Fruit fly (Drosophila melanogaster) whole organism, embryonic: ENCODE measurements around the gene CG16749.

Experiments
- Ada2b ChIP-seq: fragments of 200-800 bp; sonication (Bioruptor generic); IDR thresholded peaks from 2 replicates; pipeline ENCODE4 v1.3.6; 2022; ENCODE audit warnings: missing biosample characterization, missing genetic modification characterization
- CG10274 ChIP-seq: fragments of 200-800 bp; sonication (Bioruptor generic); optimal IDR thresholded peaks from 3 replicates; lab custom pipeline; 2017; ENCODE audit warnings: missing biosample characterization, mild to moderate bottlenecking, missing genetic modification characterization
- CG1602 ChIP-seq: fragments of 200-800 bp; sonication (Bioruptor generic); optimal IDR thresholded peaks from 3 replicates; lab custom pipeline; 2016; ENCODE audit warnings: missing biosample characterization, missing genetic modification characterization
- CG1603 ChIP-seq: fragments of 200-800 bp; sonication (Bioruptor generic); optimal IDR thresholded peaks from 2 replicates; lab custom pipeline; 2019; ENCODE audit warnings: missing biosample characterization, mild to moderate bottlenecking, missing genetic modification characterization, moderate library complexity
- CG16813 ChIP-seq: fragments of 200-800 bp; sonication (Bioruptor generic); IDR thresholded peaks from 3 replicates; pipeline ENCODE4 v1.3.6; 2022; ENCODE audit warnings: missing biosample characterization, missing genetic modification characterization; ENCODE audit not compliant: partially characterized antibody
- CG17186 ChIP-seq: fragments of 200-800 bp; sonication (Bioruptor generic); optimal IDR thresholded peaks from 3 replicates; lab custom pipeline; 2017; ENCODE audit warnings: missing biosample characterization, missing genetic modification reagents, missing genetic modification characterization
- CG17612 ChIP-seq: fragments of 200-800 bp; sonication (Bioruptor generic); IDR thresholded peaks from 2 replicates; pipeline ENCODE4 v1.3.6; 2022; ENCODE audit warnings: missing biosample characterization, missing genetic modification characterization
- CG2678 ChIP-seq: fragments of 200-800 bp; sonication (Bioruptor generic); optimal IDR thresholded peaks from 3 replicates; lab custom pipeline; 2019; ENCODE audit warnings: missing biosample characterization, mild to moderate bottlenecking, missing genetic modification characterization, moderate library complexity
- CG30403 ChIP-seq: fragments of 200-800 bp; sonication (Bioruptor generic); optimal IDR thresholded peaks from 3 replicates; lab custom pipeline; 2016; ENCODE audit warnings: missing biosample characterization, missing genetic modification characterization
- CG4328 ChIP-seq: fragments of 200-800 bp; sonication (Bioruptor generic); optimal IDR thresholded peaks from 3 replicates; lab custom pipeline; 2017; ENCODE audit warnings: missing biosample characterization, missing genetic modification reagents, missing genetic modification characterization
- CG4617 ChIP-seq: fragments of 200-800 bp; sonication (Bioruptor generic); optimal IDR thresholded peaks from 3 replicates; lab custom pipeline; 2016; ENCODE audit warnings: missing biosample characterization, missing genetic modification characterization, borderline replicate concordance
- CG4707 ChIP-seq: fragments of 200-800 bp; sonication (Bioruptor generic); optimal IDR thresholded peaks from 2 replicates; lab custom pipeline; 2018; ENCODE audit warnings: missing biosample characterization, mild to moderate bottlenecking, missing genetic modification characterization, moderate library complexity
- CG8944 ChIP-seq: fragments of 200-800 bp; sonication (Bioruptor generic); optimal IDR thresholded peaks from 3 replicates; lab custom pipeline; 2016; ENCODE audit warnings: missing biosample characterization, missing genetic modification characterization
- CG9797 ChIP-seq: fragments of 200-800 bp; sonication (Bioruptor generic); optimal IDR thresholded peaks from 3 replicates; lab custom pipeline; 2018; ENCODE audit warnings: missing biosample characterization, mild to moderate bottlenecking, missing genetic modification characterization
- Camta ChIP-seq: fragments of 200-800 bp; sonication (Bioruptor generic); optimal IDR thresholded peaks from 2 replicates; lab custom pipeline; 2016; ENCODE audit warnings: missing biosample characterization, missing genetic modification characterization
- CoRest ChIP-seq: fragments of 200-800 bp; sonication (Bioruptor generic); optimal IDR thresholded peaks from 3 replicates; lab custom pipeline; 2018; ENCODE audit warnings: missing biosample characterization, mild to moderate bottlenecking, missing genetic modification characterization, moderate library complexity
- Elba2 ChIP-seq: fragments of 200-800 bp; sonication (Bioruptor generic); optimal IDR thresholded peaks from 3 replicates; lab custom pipeline; 2016; ENCODE audit warnings: missing biosample characterization, missing genetic modification characterization
- Ets65A ChIP-seq: fragments of 200-800 bp; sonication (Bioruptor generic); peaks from one replicate; lab custom pipeline; 2016; ENCODE audit warnings: missing biosample characterization, missing genetic modification characterization
- Fer2 ChIP-seq: fragments of 200-800 bp; sonication (Bioruptor generic); optimal IDR thresholded peaks from 2 replicates; lab custom pipeline; 2018; ENCODE audit warnings: missing biosample characterization, mild to moderate bottlenecking, missing genetic modification characterization, moderate library complexity
- HLH54F ChIP-seq: fragments of 200-800 bp; sonication (Bioruptor generic); optimal IDR thresholded peaks from 3 replicates; lab custom pipeline; 2016; ENCODE audit warnings: missing biosample characterization, missing genetic modification characterization
- Neu2 ChIP-seq: fragments of 200-800 bp; sonication (Bioruptor generic); optimal IDR thresholded peaks from 3 replicates; lab custom pipeline; 2016; ENCODE audit warnings: missing biosample characterization, missing genetic modification characterization, borderline replicate concordance
- Optix ChIP-seq: fragments of 200-800 bp; sonication (Bioruptor generic); IDR thresholded peaks from 3 replicates; pipeline ENCODE4 v1.3.6; 2022; ENCODE audit warnings: missing biosample characterization, missing genetic modification characterization
- Rx ChIP-seq: fragments of 200-800 bp; sonication (Bioruptor generic); IDR thresholded peaks from 2 replicates; pipeline ENCODE4 v1.3.6; 2022; ENCODE audit warnings: missing biosample characterization, missing genetic modification characterization
- Vsx1 ChIP-seq: fragments of 200-800 bp; sonication (Bioruptor generic); optimal IDR thresholded peaks from 2 replicates; lab custom pipeline; 2017; ENCODE audit warnings: missing biosample characterization, mild to moderate bottlenecking, missing genetic modification characterization, missing genetic modification reagents
- ab ChIP-seq: fragments of 200-800 bp; sonication (Bioruptor generic); optimal IDR thresholded peaks from 2 replicates; lab custom pipeline; 2016; ENCODE audit warnings: missing biosample characterization, missing genetic modification characterization
- abd-A ChIP-seq: fragments of 200-800 bp; sonication (Bioruptor generic); optimal IDR thresholded peaks from 3 replicates; lab custom pipeline; 2019; ENCODE audit warnings: missing biosample characterization, mild to moderate bottlenecking, missing genetic modification characterization, moderate library complexity
- ara ChIP-seq: fragments of 200-800 bp; sonication (Bioruptor generic); IDR thresholded peaks from 2 replicates; pipeline ENCODE4 v1.3.6; 2022; ENCODE audit warnings: missing biosample characterization, missing genetic modification characterization
- bab2 ChIP-seq: fragments of 200-800 bp; sonication (Bioruptor generic); optimal IDR thresholded peaks from 2 replicates; lab custom pipeline; 2016; ENCODE audit warnings: missing biosample characterization, missing genetic modification characterization
- bigmax ChIP-seq: fragments of 200-800 bp; sonication (Bioruptor generic); optimal IDR thresholded peaks from 2 replicates; lab custom pipeline; 2018; ENCODE audit warnings: missing biosample characterization, mild to moderate bottlenecking, missing genetic modification characterization
- cas ChIP-seq: fragments of 200-800 bp; sonication (Bioruptor generic); IDR thresholded peaks from 2 replicates; pipeline ENCODE4 v1.3.6; 2022; ENCODE audit warnings: missing biosample characterization, missing genetic modification characterization
- croc ChIP-seq: fragments of 200-800 bp; sonication (Bioruptor generic); conservative IDR thresholded peaks from 3 replicates; pipeline ENCODE4 v1.3.6; 2022; ENCODE audit warnings: missing biosample characterization, missing genetic modification characterization
- disco-r ChIP-seq: fragments of 200-800 bp; sonication (Bioruptor generic); optimal IDR thresholded peaks from 2 replicates; lab custom pipeline; 2016; ENCODE audit warnings: missing biosample characterization, missing genetic modification characterization
- fru ChIP-seq: fragments of >200 bp; optimal IDR thresholded peaks from 2 replicates; lab custom pipeline; 2017
- ftz-f1 ChIP-seq: fragments of 200-800 bp; sonication (Bioruptor generic); optimal IDR thresholded peaks from 2 replicates; lab custom pipeline; 2016; ENCODE audit warnings: missing biosample characterization, missing genetic modification characterization
- grau ChIP-seq: fragments of 200-800 bp; optimal IDR thresholded peaks from 3 replicates; lab custom pipeline; 2019; ENCODE audit warnings: missing biosample characterization, mild to moderate bottlenecking, missing genetic modification characterization, moderate library complexity
- h ChIP-seq: fragments of >200 bp; optimal IDR thresholded peaks from 2 replicates; lab custom pipeline; 2017
- hbn ChIP-seq: fragments of 200-800 bp; sonication (Bioruptor generic); IDR thresholded peaks from 2 replicates; pipeline ENCODE4 v1.3.6; 2022; ENCODE audit warnings: missing biosample characterization, missing genetic modification characterization; ENCODE audit not compliant: partially characterized antibody
- ind ChIP-seq: fragments of 200-800 bp; sonication (Bioruptor generic); optimal IDR thresholded peaks from 3 replicates; lab custom pipeline; 2016; ENCODE audit warnings: missing biosample characterization, missing genetic modification characterization
- inv ChIP-seq: fragments of 200-800 bp; sonication (Bioruptor generic); IDR thresholded peaks from 2 replicates; pipeline ENCODE4 v1.3.6; 2022; ENCODE audit warnings: missing biosample characterization, missing genetic modification characterization; ENCODE audit not compliant: partially characterized antibody
- lov ChIP-seq, 2 experiments: fragments of 200-800 bp in 1 of 2; fragments of >200 bp in 1 of 2; sonication (Bioruptor generic) in 1 of 2; IDR thresholded peaks in 1 of 2; optimal IDR thresholded peaks in 1 of 2; 2 replicates in 1 of 2; 3 replicates in 1 of 2; pipeline versions ENCODE4 v1.3.6 to Lab custom; 2017 to 2022; ENCODE audit warnings: missing biosample characterization in 1 of 2, missing genetic modification characterization in 1 of 2
- maf-S ChIP-seq: fragments of 200-800 bp; sonication (Bioruptor generic); optimal IDR thresholded peaks from 2 replicates; lab custom pipeline; 2016; ENCODE audit warnings: missing biosample characterization, missing genetic modification characterization
- nom ChIP-seq: fragments of 200-800 bp; sonication (Bioruptor generic); optimal IDR thresholded peaks from 2 replicates; lab custom pipeline; 2017; ENCODE audit warnings: missing biosample characterization, missing genetic modification characterization, mild to moderate bottlenecking, moderate library complexity, missing genetic modification reagents
- pb ChIP-seq: fragments of 200-800 bp; sonication (Bioruptor generic); optimal IDR thresholded peaks from 3 replicates; lab custom pipeline; 2016; ENCODE audit warnings: missing biosample characterization, missing genetic modification characterization
- prd ChIP-seq, 3 experiments: fragments of >200 bp in 2 of 3; fragments of 200-800 bp in 1 of 3; sonication (Bioruptor generic) in 1 of 3; optimal IDR thresholded peaks in 2 of 3; IDR thresholded peaks in 1 of 3; 2 replicates in 2 of 3; 3 replicates in 1 of 3; pipeline versions ENCODE4 v1.3.6 to Lab custom; 2017 to 2022; ENCODE audit warnings: missing biosample characterization in 1 of 3, missing genetic modification characterization in 1 of 3
- sqz ChIP-seq: fragments of 200-800 bp; sonication (Bioruptor generic); optimal IDR thresholded peaks from 3 replicates; lab custom pipeline; 2018; ENCODE audit warnings: missing biosample characterization, mild to moderate bottlenecking, missing genetic modification characterization
- sug ChIP-seq: fragments of 200-800 bp; optimal IDR thresholded peaks from 2 replicates; lab custom pipeline; 2019; ENCODE audit warnings: missing biosample characterization, mild to moderate bottlenecking, missing genetic modification characterization, moderate library complexity
- tup ChIP-seq: fragments of 200-800 bp; sonication (Bioruptor generic); optimal IDR thresholded peaks from 2 replicates; lab custom pipeline; 2016; ENCODE audit warnings: missing biosample characterization, mild to moderate bottlenecking, missing genetic modification characterization, moderate library complexity
- twi ChIP-seq: fragments of 200-800 bp; optimal IDR thresholded peaks from 2 replicates; lab custom pipeline; 2019; ENCODE audit warnings: missing biosample characterization, mild to moderate bottlenecking, missing genetic modification characterization, moderate library complexity
- zfh2 ChIP-seq: fragments of 200-800 bp; sonication (Bioruptor generic); optimal IDR thresholded peaks from 2 replicates; lab custom pipeline; 2016; ENCODE audit warnings: missing biosample characterization, missing genetic modification characterization

Gene CG16749

DNA sequence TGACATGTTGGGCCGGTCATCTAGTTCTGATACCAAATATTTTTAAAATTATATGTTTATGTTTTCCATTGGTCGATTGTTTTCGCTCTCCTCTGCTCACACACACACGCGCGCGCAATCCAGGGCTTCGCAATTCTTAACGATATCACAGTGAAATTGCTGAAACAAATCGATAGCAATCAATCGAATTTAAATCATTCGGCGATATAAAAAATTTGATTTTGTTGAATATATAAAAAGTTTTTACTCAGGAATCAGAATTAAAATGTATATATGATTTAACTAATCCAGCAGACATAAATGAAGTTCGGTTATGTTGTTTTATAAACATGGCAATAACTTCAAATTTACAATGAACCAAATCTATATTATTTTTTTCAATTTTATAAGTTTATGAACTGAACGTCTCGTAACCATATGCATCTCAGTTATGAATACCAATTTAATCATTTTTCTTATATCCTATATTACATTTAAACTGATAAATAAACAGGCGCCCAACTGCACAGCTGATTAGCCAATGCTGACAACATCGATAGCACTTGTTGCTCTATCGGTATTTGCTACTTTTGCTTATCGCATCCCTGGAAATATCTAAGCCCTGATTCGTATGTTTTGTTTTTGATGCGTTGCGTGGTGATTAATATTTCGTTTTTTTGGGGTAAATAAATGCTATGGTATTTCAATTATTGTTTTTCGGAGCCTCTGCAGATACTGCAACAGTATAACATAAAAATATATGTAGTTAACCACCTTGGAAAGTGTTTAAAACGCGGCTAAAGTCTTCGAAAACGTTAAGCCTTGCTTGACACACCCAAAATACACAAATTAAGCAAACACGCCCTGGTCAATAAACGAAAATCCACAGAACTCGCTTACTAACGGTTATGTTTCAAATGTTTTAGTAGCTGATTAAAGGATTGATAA is 3.2 kb upstream of the CG16749 start, which contains the start of the genes Aduk and pasi2:
Aduk (minus strand) TSS at position 123 of the 927 bp plus-strand sequence.
pasi2 (plus strand) TSS at position 579 of the 927 bp plus-strand sequence.
- TF ChIP-seq Elba2 (GFP tag; lab: Kevin White, UChicago): no peak
- TF ChIP-seq grau (tag; lab: Kevin White, UChicago): peak; percentile 24
- TF ChIP-seq CG8944: no peak
- TF ChIP-seq Camta (GFP tag; lab: Kevin White, UChicago): no peak
- TF ChIP-seq h (lab: Kevin White, UChicago): no peak
- TF ChIP-seq Ets65A: no peak
- TF ChIP-seq Optix (GFP tag; lab: Robert Waterston, UW): no peak
- peak; percentile 45 for TF ChIP-seq CoRest
- TF ChIP-seq tup: no peak
- no peak for TF ChIP-seq ab (GFP tag; lab: Kevin White, UChicago)
- TF ChIP-seq CG1603 (tag; lab: Kevin White, UChicago): peak; percentile 76
- TF ChIP-seq CG9797 (GFP tag; lab: Kevin White, UChicago): peak; percentile 3
- TF ChIP-seq CG2678 (tag; lab: Kevin White, UChicago): no peak
- no peak for TF ChIP-seq Rx (GFP tag; lab: Robert Waterston, UW)
- TF ChIP-seq CG4328 (GFP tag; lab: Kevin White, UChicago): no peak
- no peak for TF ChIP-seq Neu2
- peak; percentile 9 for TF ChIP-seq sqz
- TF ChIP-seq cas (GFP tag; lab: Robert Waterston, UW): no peak
- TF ChIP-seq bab2 (GFP tag; lab: Kevin White, UChicago): peak; percentile 22
- peak; percentile 84 for TF ChIP-seq Vsx1
- no peak for TF ChIP-seq prd (optimal IDR thresholded peaks at IDR 0.05; lab: Kevin White, UChicago)
- no peak for TF ChIP-seq prd (GFP tag; IDR thresholded peaks at IDR 0.05; lab: Robert Waterston, UW)
- TF ChIP-seq CG10274 (GFP tag; lab: Kevin White, UChicago): no peak
- no peak for TF ChIP-seq Ada2b
- TF ChIP-seq abd-A (tag; lab: Kevin White, UChicago): peak; percentile 16
- TF ChIP-seq bigmax (GFP tag; lab: Kevin White, UChicago): no peak
- TF ChIP-seq ftz-f1 (GFP tag; lab: Kevin White, UChicago): no peak
- TF ChIP-seq sug (tag; lab: Kevin White, UChicago): peak; percentile 23
- TF ChIP-seq CG17612 (GFP tag; lab: Robert Waterston, UW): no peak
- no peak for TF ChIP-seq fru (lab: Kevin White, UChicago)
- TF ChIP-seq CG1602 (GFP tag; lab: Kevin White, UChicago): no peak
- TF ChIP-seq disco-r (GFP tag; lab: Kevin White, UChicago): no peak
- no peak for TF ChIP-seq ind (GFP tag; lab: Kevin White, UChicago)
- TF ChIP-seq inv (GFP tag; lab: Robert Waterston, UW): peak; percentile 45
- TF ChIP-seq pb (GFP tag; lab: Kevin White, UChicago): no peak
- no peak for TF ChIP-seq twi (tag; lab: Kevin White, UChicago)
- TF ChIP-seq nom (GFP tag; lab: Kevin White, UChicago): no peak
- no peak for TF ChIP-seq Fer2 (tag; lab: Kevin White, UChicago)
- no peak for TF ChIP-seq maf-S
- no peak for TF ChIP-seq lov (optimal IDR thresholded peaks at IDR 0.05; lab: Kevin White, UChicago)
- no peak for TF ChIP-seq lov (GFP tag; IDR thresholded peaks at IDR 0.05; lab: Robert Waterston, UW)
- TF ChIP-seq zfh2 (GFP tag; lab: Kevin White, UChicago): peak; percentile 2
- TF ChIP-seq CG17186 (GFP tag; lab: Kevin White, UChicago): peak; percentile 39
- TF ChIP-seq croc (GFP tag; lab: Robert Waterston, UW): no peak
- no peak for TF ChIP-seq CG4707 (GFP tag; lab: Kevin White, UChicago)
- TF ChIP-seq HLH54F: peak; percentile 25
- peak; percentile 69 for TF ChIP-seq CG16813 (GFP tag; lab: Robert Waterston, UW)
- peak; percentile 54 for TF ChIP-seq hbn (GFP tag; lab: Robert Waterston, UW)
- no peak for TF ChIP-seq CG30403 (GFP tag; lab: Kevin White, UChicago)
- TF ChIP-seq CG4617 (GFP tag; lab: Kevin White, UChicago): peak; percentile 41
- TF ChIP-seq ara (GFP tag; lab: Robert Waterston, UW): no peak
